Fruit fly (Drosophila melanogaster) whole organism, embryonic: ENCODE measurements around the gene CG8563.

Experiments
- Atf6 ChIP-seq: fragments of 200-800 bp; sonication (Bioruptor generic); IDR thresholded peaks from 2 replicates; pipeline ENCODE4 v1.3.6; 2022; ENCODE audit warnings: missing biosample characterization, missing genetic modification characterization
- C15 ChIP-seq: fragments of 200-800 bp; sonication (Bioruptor generic); IDR thresholded peaks from 3 replicates; pipeline ENCODE4 v1.3.6; 2022; ENCODE audit warnings: missing biosample characterization, missing genetic modification characterization
- CG10565 ChIP-seq: fragments of 200-800 bp; sonication (Bioruptor generic); optimal IDR thresholded peaks from 3 replicates; lab custom pipeline; 2016; ENCODE audit warnings: missing biosample characterization, mild to moderate bottlenecking, missing genetic modification characterization
- CG10979 ChIP-seq: fragments of 200-800 bp; sonication (Bioruptor generic); optimal IDR thresholded peaks from 2 replicates; lab custom pipeline; 2018; ENCODE audit warnings: missing biosample characterization, mild to moderate bottlenecking, missing genetic modification characterization, moderate library complexity
- CG11696 ChIP-seq: fragments of 200-800 bp; sonication (Bioruptor generic); IDR thresholded peaks from 2 replicates; pipeline ENCODE4 v1.3.6; 2022; ENCODE audit warnings: missing biosample characterization, missing genetic modification characterization
- CG12219 ChIP-seq: fragments of 200-800 bp; sonication (Bioruptor generic); optimal IDR thresholded peaks from 3 replicates; lab custom pipeline; 2018; ENCODE audit warnings: missing biosample characterization, mild to moderate bottlenecking, missing genetic modification characterization
- CG15269 ChIP-seq: fragments of 200-800 bp; sonication (Bioruptor generic); optimal IDR thresholded peaks from 2 replicates; lab custom pipeline; 2018; ENCODE audit warnings: missing biosample characterization, mild to moderate bottlenecking, missing genetic modification characterization, moderate library complexity
- CG16779 ChIP-seq: fragments of 200-800 bp; sonication (Bioruptor generic); IDR thresholded peaks from 2 replicates; pipeline ENCODE4 v1.3.6; 2022; ENCODE audit warnings: missing biosample characterization, missing genetic modification characterization
- CG2712 ChIP-seq: fragments of 200-800 bp; optimal IDR thresholded peaks from 3 replicates; lab custom pipeline; 2019; ENCODE audit warnings: missing biosample characterization, mild to moderate bottlenecking, missing genetic modification characterization, moderate library complexity
- CG3065 ChIP-seq: fragments of 200-800 bp; sonication (Bioruptor generic); optimal IDR thresholded peaks from 2 replicates; lab custom pipeline; 2016; ENCODE audit warnings: missing biosample characterization, missing genetic modification characterization
- CG3838 ChIP-seq: fragments of 200-800 bp; sonication (Bioruptor generic); optimal IDR thresholded peaks from 3 replicates; lab custom pipeline; 2016; ENCODE audit warnings: missing biosample characterization, missing genetic modification characterization
- CG3847 ChIP-seq: fragments of 200-800 bp; sonication (Bioruptor generic); IDR thresholded peaks from 2 replicates; pipeline ENCODE4 v1.3.6; 2022; ENCODE audit warnings: missing biosample characterization, missing genetic modification characterization
- CG42726 ChIP-seq: fragments of 200-800 bp; sonication (Bioruptor generic); IDR thresholded peaks from 2 replicates; pipeline ENCODE4 v1.3.6; 2022; ENCODE audit warnings: missing biosample characterization, missing genetic modification characterization; ENCODE audit not compliant: partially characterized antibody
- CG6272 ChIP-seq: fragments of 200-800 bp; sonication (Bioruptor generic); IDR thresholded peaks from 2 replicates; pipeline ENCODE4 v1.3.6; 2022; ENCODE audit warnings: missing biosample characterization, missing genetic modification characterization
- CG7928 ChIP-seq: fragments of 200-800 bp; sonication (Bioruptor generic); optimal IDR thresholded peaks from 2 replicates; lab custom pipeline; 2017; ENCODE audit warnings: missing biosample characterization, mild to moderate bottlenecking, missing genetic modification characterization
- CG7987 ChIP-seq: fragments of 200-800 bp; sonication (Bioruptor generic); optimal IDR thresholded peaks from 2 replicates; lab custom pipeline; 2018; ENCODE audit warnings: missing biosample characterization, mild to moderate bottlenecking, missing genetic modification characterization, moderate library complexity
- CG8478 ChIP-seq: fragments of >200 bp; optimal IDR thresholded peaks from 2 replicates; lab custom pipeline; 2018
- CrebB ChIP-seq: fragments of 200-800 bp; sonication (Bioruptor generic); optimal IDR thresholded peaks from 3 replicates; lab custom pipeline; 2018; ENCODE audit warnings: missing biosample characterization, mild to moderate bottlenecking, missing genetic modification characterization
- Dad ChIP-seq: fragments of 200-800 bp; sonication (Bioruptor generic); optimal IDR thresholded peaks from 3 replicates; lab custom pipeline; 2016; ENCODE audit warnings: missing biosample characterization, missing genetic modification characterization
- Dp ChIP-seq: fragments of 200-800 bp; sonication (Bioruptor generic); optimal IDR thresholded peaks from 2 replicates; lab custom pipeline; 2018; ENCODE audit warnings: missing biosample characterization, mild to moderate bottlenecking, missing genetic modification characterization, moderate library complexity
- Dref ChIP-seq: fragments of 200-800 bp; sonication (Bioruptor generic); IDR thresholded peaks from 2 replicates; pipeline ENCODE4 v1.3.6; 2022; ENCODE audit warnings: missing biosample characterization, missing genetic modification characterization
- E2f1 ChIP-seq: fragments of 200-800 bp; sonication (Bioruptor generic); IDR thresholded peaks from 2 replicates; pipeline ENCODE4 v1.3.6; 2022; ENCODE audit warnings: missing biosample characterization, missing genetic modification characterization
- ERR ChIP-seq: fragments of 200-800 bp; sonication (Bioruptor generic); optimal IDR thresholded peaks from 2 replicates; lab custom pipeline; 2016; ENCODE audit warnings: missing biosample characterization, missing genetic modification characterization
- Eip74EF ChIP-seq, 2 experiments: fragments of 200-800 bp in 1 of 2; fragments of >200 bp in 1 of 2; sonication (Bioruptor generic) in 1 of 2; optimal IDR thresholded peaks; 2 replicates each; lab custom pipeline; 2017 to 2019; ENCODE audit warnings: missing biosample characterization in 2 of 2, missing genetic modification characterization in 2 of 2, mild to moderate bottlenecking in 1 of 2, moderate library complexity in 1 of 2
- HmgD ChIP-seq: fragments of 200-800 bp; sonication (Bioruptor generic); optimal IDR thresholded peaks from 3 replicates; lab custom pipeline; 2016; ENCODE audit warnings: missing biosample characterization, missing genetic modification characterization
- MTF-1 ChIP-seq: fragments of 200-800 bp; sonication (Bioruptor generic); optimal IDR thresholded peaks from 2 replicates; lab custom pipeline; 2018; ENCODE audit warnings: missing biosample characterization, mild to moderate bottlenecking, missing genetic modification characterization, borderline replicate concordance
- Max ChIP-seq: fragments of 200-800 bp; sonication (Bioruptor generic); optimal IDR thresholded peaks from 2 replicates; lab custom pipeline; 2016; ENCODE audit warnings: missing biosample characterization, mild to moderate bottlenecking, missing genetic modification characterization
- Xrp1 ChIP-seq: fragments of 200-800 bp; sonication (Bioruptor generic); IDR thresholded peaks from 2 replicates; pipeline ENCODE4 v1.3.6; 2022; ENCODE audit warnings: missing biosample characterization, missing genetic modification characterization
- YL-1 ChIP-seq: fragments of 200-800 bp; sonication (Bioruptor generic); optimal IDR thresholded peaks from 3 replicates; lab custom pipeline; 2017; ENCODE audit warnings: missing biosample characterization, mild to moderate bottlenecking, missing genetic modification characterization
- ato ChIP-seq: fragments of 200-800 bp; sonication (Bioruptor generic); IDR thresholded peaks from 2 replicates; pipeline ENCODE4 v1.3.6; 2022; ENCODE audit warnings: missing biosample characterization, missing genetic modification characterization; ENCODE audit not compliant: partially characterized antibody
- btn ChIP-seq: fragments of 200-800 bp; sonication (Bioruptor generic); optimal IDR thresholded peaks from 2 replicates; lab custom pipeline; 2016; ENCODE audit warnings: missing biosample characterization, missing genetic modification characterization
- caup ChIP-seq: fragments of 200-800 bp; sonication (Bioruptor generic); optimal IDR thresholded peaks from 3 replicates; lab custom pipeline; 2017; ENCODE audit warnings: missing biosample characterization, mild to moderate bottlenecking, missing genetic modification characterization, moderate library complexity; ENCODE audit not compliant: severe bottlenecking
- chm ChIP-seq: fragments of 200-800 bp; sonication (Bioruptor generic); IDR thresholded peaks from 2 replicates; pipeline ENCODE4 v1.3.6; 2022; ENCODE audit warnings: missing biosample characterization, missing genetic modification characterization
- ems ChIP-seq: fragments of 200-800 bp; sonication (Bioruptor generic); optimal IDR thresholded peaks from 3 replicates; lab custom pipeline; 2016; ENCODE audit warnings: missing biosample characterization, missing genetic modification characterization
- en ChIP-seq: fragments of 200-800 bp; sonication (Bioruptor generic); optimal IDR thresholded peaks from 2 replicates; lab custom pipeline; 2016; ENCODE audit warnings: missing biosample characterization, missing genetic modification characterization
- ind ChIP-seq: fragments of 200-800 bp; sonication (Bioruptor generic); optimal IDR thresholded peaks from 3 replicates; lab custom pipeline; 2016; ENCODE audit warnings: missing biosample characterization, missing genetic modification characterization
- kah ChIP-seq: fragments of 200-800 bp; sonication (Bioruptor generic); optimal IDR thresholded peaks from 2 replicates; lab custom pipeline; 2018; ENCODE audit warnings: missing biosample characterization, mild to moderate bottlenecking, missing genetic modification characterization
- maf-S ChIP-seq: fragments of 200-800 bp; sonication (Bioruptor generic); optimal IDR thresholded peaks from 2 replicates; lab custom pipeline; 2016; ENCODE audit warnings: missing biosample characterization, missing genetic modification characterization
- mam ChIP-seq: fragments of 200-800 bp; sonication (Bioruptor generic); optimal IDR thresholded peaks from 3 replicates; lab custom pipeline; 2016; ENCODE audit warnings: missing biosample characterization, missing genetic modification characterization
- onecut ChIP-seq: fragments of 200-800 bp; sonication (Bioruptor generic); IDR thresholded peaks from 2 replicates; pipeline ENCODE4 v1.3.6; 2022; ENCODE audit warnings: missing biosample characterization, missing genetic modification characterization
- pita ChIP-seq: fragments of 200-800 bp; sonication (Bioruptor generic); optimal IDR thresholded peaks from 2 replicates; lab custom pipeline; 2017; ENCODE audit warnings: missing biosample characterization, mild to moderate bottlenecking, missing genetic modification characterization
- rib ChIP-seq: fragments of 200-800 bp; sonication (Bioruptor generic); IDR thresholded peaks from 2 replicates; pipeline ENCODE4 v1.3.6; 2022; ENCODE audit warnings: missing biosample characterization, missing genetic modification characterization
- schlank ChIP-seq: fragments of 200-800 bp; sonication (Bioruptor generic); optimal IDR thresholded peaks from 2 replicates; lab custom pipeline; 2018; ENCODE audit warnings: missing biosample characterization, mild to moderate bottlenecking, missing genetic modification characterization
- sd ChIP-seq: fragments of 200-800 bp; sonication (Bioruptor generic); optimal IDR thresholded peaks from 3 replicates; lab custom pipeline; 2018; ENCODE audit warnings: missing biosample characterization, mild to moderate bottlenecking, missing genetic modification characterization, moderate library complexity
- sens-2 ChIP-seq: fragments of 200-800 bp; sonication (Bioruptor generic); IDR thresholded peaks from 2 replicates; pipeline ENCODE4 v1.3.6; 2022; ENCODE audit warnings: missing biosample characterization, missing genetic modification characterization
- sim ChIP-seq: fragments of 200-800 bp; sonication (Bioruptor generic); IDR thresholded peaks from 2 replicates; pipeline ENCODE4 v1.3.6; 2022; ENCODE audit warnings: missing biosample characterization, missing genetic modification characterization
- tap ChIP-seq: fragments of 200-800 bp; optimal IDR thresholded peaks from 3 replicates; lab custom pipeline; 2019; ENCODE audit warnings: missing biosample characterization, mild to moderate bottlenecking, missing genetic modification characterization, moderate library complexity
- wek ChIP-seq: fragments of 200-800 bp; sonication (Bioruptor generic); optimal IDR thresholded peaks from 3 replicates; lab custom pipeline; 2018; ENCODE audit warnings: missing biosample characterization, mild to moderate bottlenecking, missing genetic modification characterization, moderate library complexity
- yki ChIP-seq: fragments of >200 bp; optimal IDR thresholded peaks from 3 replicates; lab custom pipeline; 2018
- zf30C ChIP-seq: fragments of 200-800 bp; sonication (Bioruptor generic); optimal IDR thresholded peaks from 3 replicates; lab custom pipeline; 2018; ENCODE audit warnings: missing biosample characterization, mild to moderate bottlenecking, missing genetic modification characterization

Gene CG8563

dm6 chr3L:7367798-7368678, 22.5 kb upstream of the CG8563 start (continued):
- TF ChIP-seq sd (peak; percentile 86), CG15269 (peak; percentile 54), CG42726 (GFP tag; lab: Robert Waterston, UW) (no peak), yki (lab: Kevin White, UChicago) (no peak), Eip74EF (GFP tag; optimal IDR thresholded peaks at IDR 0.05; lab: Kevin White, UChicago) (no peak), kah (GFP tag; lab: Kevin White, UChicago) (peak; percentile 98), Dref (no peak), Max (no peak), CG11696 (GFP tag; lab: Robert Waterston, UW) (no peak), CG7928 (GFP tag; lab: Kevin White, UChicago) (no peak), ERR (GFP tag; lab: Kevin White, UChicago) (no peak), Atf6 (GFP tag; lab: Robert Waterston, UW) (peak; percentile 50; the same call in 1 of the 2 replicates), maf-S (no peak), ind (GFP tag; lab: Kevin White, UChicago) (no peak), CG10979 (tag; lab: Kevin White, UChicago) (peak; percentile 24), MTF-1 (GFP tag; lab: Kevin White, UChicago) (no peak), CG8478 (lab: Kevin White, UChicago) (no peak), CG3838 (GFP tag; lab: Kevin White, UChicago) (no peak), caup (GFP tag; lab: Kevin White, UChicago) (peak; percentile 17), CG16779 (no peak), pita (GFP tag; lab: Kevin White, UChicago) (no peak), ato (GFP tag; lab: Robert Waterston, UW) (0 out of 2 replicates have a peak, but pooled peaks have one; percentile 32), en (GFP tag; lab: Kevin White, UChicago) (peak; percentile 9), wek (GFP tag; lab: Kevin White, UChicago) (no peak), tap (tag; lab: Kevin White, UChicago) (peak; percentile 29), Dp (GFP tag; lab: Kevin White, UChicago) (no peak), C15 (GFP tag; lab: Robert Waterston, UW) (no peak), HmgD (GFP tag; lab: Kevin White, UChicago) (peak; percentile 7), Xrp1 (GFP tag; lab: Robert Waterston, UW) (peak; percentile 47; the same call in 1 of the 2 replicates), schlank (tag; lab: Kevin White, UChicago) (no peak), Dad (GFP tag; lab: Kevin White, UChicago) (no peak), E2f1 (GFP tag; lab: Robert Waterston, UW) (no peak), chm (0 out of 2 replicates have a peak, but pooled peaks have one; percentile 8), CG6272 (GFP tag; lab: Robert Waterston, UW) (no peak), YL-1 (GFP tag; lab: Kevin White, UChicago) (no peak), sens-2 (0 out of 2 replicates have a peak, but pooled peaks have one; percentile 17), zf30C (GFP tag; lab: Kevin White, UChicago) (peak; percentile 48), rib (peak; percentile 67), CG7987 (GFP tag; lab: Kevin White, UChicago) (no peak), sim (GFP tag; lab: Robert Waterston, UW) (no peak), CG3847 (GFP tag; lab: Robert Waterston, UW) (no peak), CG3065 (GFP tag; lab: Kevin White, UChicago) (no peak), onecut (GFP tag; lab: Robert Waterston, UW) (0 out of 2 replicates have a peak, but pooled peaks have one; percentile 25), CG12219 (GFP tag; lab: Kevin White, UChicago) (peak; percentile 18), btn (GFP tag; lab: Kevin White, UChicago) (no peak), CG10565 (GFP tag; lab: Kevin White, UChicago) (no peak), CG2712 (tag; lab: Kevin White, UChicago) (peak; percentile 96), CrebB (tag; lab: Kevin White, UChicago) (peak; percentile 16), ems (GFP tag; lab: Kevin White, UChicago) (peak; percentile 31), mam (GFP tag; lab: Kevin White, UChicago) (no peak)
